Worm (Caenorhabditis elegans) whole organism, L2 larva: Measurements from ENCODE around the gene clh-5.

Source experiments
- mdl-1 ChIP-seq, 2 experiments: fragments of 150-350 bp in 1 of 2; sonication (generic microtip) in 1 of 2; optimal IDR thresholded peaks; 2 replicates each; lab custom pipeline; 2017; ENCODE audit warnings: missing biosample characterization in 2 of 2, missing genetic modification characterization in 2 of 2
- peb-1 ChIP-seq: fragments of 150-350 bp; optimal IDR thresholded peaks from 2 replicates; lab custom pipeline; 2014; ENCODE audit warnings: missing biosample characterization, missing genetic modification characterization
- unc-62 ChIP-seq: fragments of 150-350 bp; optimal IDR thresholded peaks from 2 replicates; lab custom pipeline; 2014; ENCODE audit warnings: missing biosample characterization, missing genetic modification reagents, missing genetic modification characterization

- TF ChIP-seq unc-62: no peak
- no peak for TF ChIP-seq peb-1 (tag; lab: Kevin White, UChicago)
- TF ChIP-seq mdl-1 (tag; optimal IDR thresholded peaks at IDR 0.05; lab: Kevin White, UChicago): no peak
Observed at ce11 chrII:9069836-9070235, 28.6 kb downstream of the clh-5 start.
